Fruit fly (Drosophila melanogaster): Measurements from ENCODE around the gene CG45060.

The CG45060 gene

DNA sequence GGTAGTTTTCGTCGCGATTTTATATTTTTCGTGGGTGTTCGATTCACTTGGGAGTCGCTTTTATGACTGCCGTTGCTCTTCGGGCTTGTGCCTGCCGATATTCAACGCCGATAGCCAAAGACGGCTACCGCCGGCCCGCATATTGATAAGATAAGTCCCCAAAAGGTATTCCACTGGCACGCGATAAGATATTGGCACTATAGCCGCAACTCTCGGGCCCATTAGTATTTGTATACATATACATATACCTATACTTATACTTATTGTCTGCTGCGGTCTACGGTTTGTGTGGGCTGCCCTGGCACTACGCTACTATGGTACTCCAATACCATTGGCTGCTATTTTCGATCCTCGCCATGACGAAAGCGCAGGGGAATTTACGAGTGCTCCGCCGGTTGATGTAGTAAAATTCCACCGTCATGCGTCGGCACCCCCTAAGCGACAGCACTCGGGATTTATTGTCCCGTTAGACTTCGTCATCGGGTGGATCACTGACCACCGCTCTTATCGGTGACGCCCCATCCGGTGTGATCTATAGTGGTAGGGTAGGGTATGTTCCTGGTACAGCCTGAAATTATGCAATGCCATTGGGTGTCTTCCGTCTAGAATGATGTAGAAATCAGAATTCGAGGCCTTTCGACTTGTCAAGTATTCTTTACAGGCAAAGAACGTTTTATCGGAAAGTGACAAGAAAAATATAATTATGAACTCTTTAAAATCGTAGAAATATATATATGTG lies at the start of gene CG45060 (continued):
- TF ChIP-seq ATbp (GFP tag; optimal IDR thresholded peaks at IDR 0.05) (no peak), Oaz (GFP tag; IDR thresholded peaks at IDR 0.05) (no peak), B-H2 (GFP tag; optimal IDR thresholded peaks at IDR 0.05) (no peak), gsb (GFP tag; IDR thresholded peaks at IDR 0.05) (no peak), Atf6 (GFP tag; IDR thresholded peaks at IDR 0.05) (no peak), nmo (GFP tag; optimal IDR thresholded peaks at IDR 0.05) (no peak), CG7987 (GFP tag; optimal IDR thresholded peaks at IDR 0.05) (no peak), CG9437 (GFP tag; optimal IDR thresholded peaks at IDR 0.05) (no peak), bowl (GFP tag; IDR thresholded peaks at IDR 0.05) (no peak), pum (GFP tag; optimal IDR thresholded peaks at IDR 0.05) (no peak), H2.0 (GFP tag; IDR thresholded peaks at IDR 0.05) (no peak), psq (GFP tag; optimal IDR thresholded peaks at IDR 0.05) (no peak), Sin3A (optimal IDR thresholded peaks at IDR 0.05) (no peak), Nf-YC (tag; optimal IDR thresholded peaks at IDR 0.05) (peak; percentile 94), CG18476 (GFP tag; optimal IDR thresholded peaks at IDR 0.05) (no peak), klu (GFP tag; IDR thresholded peaks at IDR 0.05) (no peak), mirr (GFP tag; optimal IDR thresholded peaks at IDR 0.05) (peak; percentile 38), eyg (GFP tag; optimal IDR thresholded peaks at IDR 0.05) (no peak), Fer2 (tag; optimal IDR thresholded peaks at IDR 0.05) (no peak), CG32532 (GFP tag; IDR thresholded peaks at IDR 0.05) (peak; percentile 30; the same call in 1 of the 2 replicates), CG4404 (GFP tag; IDR thresholded peaks at IDR 0.05) (no peak), pfk (GFP tag; optimal IDR thresholded peaks at IDR 0.05) (peak; percentile 9), fu2 (GFP tag; optimal IDR thresholded peaks at IDR 0.05) (no peak), CG1233 (GFP tag; optimal IDR thresholded peaks at IDR 0.05) (no peak), Bgb (GFP tag; IDR thresholded peaks at IDR 0.05; ENCODE audit: partially characterized antibody) (0 out of 2 replicates have a peak, but pooled peaks have one; percentile 17), tll (GFP tag; optimal IDR thresholded peaks at IDR 0.05) (no peak), toy (GFP tag; IDR thresholded peaks at IDR 0.05) (no peak), ash1 (GFP tag; optimal IDR thresholded peaks at IDR 0.05) (no peak), CG31224 (GFP tag; IDR thresholded peaks at IDR 0.05) (no peak), CG3995 (GFP tag; optimal IDR thresholded peaks at IDR 0.05) (peak; percentile 14), CG2875 (GFP tag; optimal IDR thresholded peaks at IDR 0.05) (no peak), ab (GFP tag; optimal IDR thresholded peaks at IDR 0.05) (no peak), Fer1 (GFP tag; optimal IDR thresholded peaks at IDR 0.05) (peak; percentile 15), chinmo (GFP tag; IDR thresholded peaks at IDR 0.05; ENCODE audit: partially characterized antibody) (0 out of 4 replicates have a peak, but pooled peaks have one; percentile 8), br (optimal IDR thresholded peaks at IDR 0.05) (no peak), Deaf1 (tag; optimal IDR thresholded peaks at IDR 0.05) (peak; percentile 85), Doc2 (GFP tag; IDR thresholded peaks at IDR 0.05) (no peak), CG32767 (GFP tag; IDR thresholded peaks at IDR 0.05) (no peak), CG3847 (GFP tag; IDR thresholded peaks at IDR 0.05) (no peak), GATAe (GFP tag; conservative IDR thresholded peaks at IDR 0.05) (peak; percentile 91), dan (GFP tag; IDR thresholded peaks at IDR 0.05) (no peak)

dm6 chrX:9911751-9912150 lies 43.4 kb upstream of the CG45060 start:
- no peak for TF ChIP-seq Poxn (GFP tag; IDR thresholded peaks at IDR 0.05)
- TF ChIP-seq CG3407 (GFP tag; optimal IDR thresholded peaks at IDR 0.05) = no peak
- no peak for TF ChIP-seq stc (GFP tag; IDR thresholded peaks at IDR 0.05)
- no peak for TF ChIP-seq jumu (GFP tag; optimal IDR thresholded peaks at IDR 0.05)
- TF ChIP-seq Sox102F (GFP tag; optimal IDR thresholded peaks at IDR 0.05) = peak; percentile 69
- TF ChIP-seq ind (GFP tag; optimal IDR thresholded peaks at IDR 0.05) = peak; percentile 17
- no peak for TF ChIP-seq CG15269 (tag; optimal IDR thresholded peaks at IDR 0.05)
- TF ChIP-seq sqz (GFP tag; optimal IDR thresholded peaks at IDR 0.05) = peak; percentile 19
- TF ChIP-seq dm (GFP tag; optimal IDR thresholded peaks at IDR 0.05) = no peak
- no peak for TF ChIP-seq chm (GFP tag; IDR thresholded peaks at IDR 0.05)
- TF ChIP-seq CG13775 (GFP tag; optimal IDR thresholded peaks at IDR 0.05) = no peak
- TF ChIP-seq CG10366 (GFP tag; IDR thresholded peaks at IDR 0.05) = 0 out of 2 replicates have a peak, but pooled peaks have one; percentile 22
- no peak for TF ChIP-seq Sry-β (GFP tag; optimal IDR thresholded peaks at IDR 0.05)

Measured in whole organism, embryonic.